Worm (Caenorhabditis elegans) whole organism, young adult: Measurements from ENCODE around the gene C27F2.9.
A peak's percentile ranks its signal among the peaks of the same experiment; 100 is the strongest.

Source experiments
- B0261.1 ChIP-seq: sonication (generic microtip); optimal IDR thresholded peaks from 2 replicates; lab custom pipeline; 2016; ENCODE audit warnings: mild to moderate bottlenecking, missing genetic modification characterization, moderate library complexity, missing compliant biosample characterization
- F10E7.11 ChIP-seq: sonication (generic microtip); optimal IDR thresholded peaks from 2 replicates; lab custom pipeline; 2017; ENCODE audit warnings: mild to moderate bottlenecking, missing genetic modification characterization, moderate library complexity, missing compliant biosample characterization
- F22D6.2 ChIP-seq: sonication (generic microtip); optimal IDR thresholded peaks from 2 replicates; lab custom pipeline; 2016; ENCODE audit warnings: mild to moderate bottlenecking, missing genetic modification characterization, missing compliant biosample characterization
- F23B12.7 ChIP-seq: sonication (generic microtip); optimal IDR thresholded peaks from 2 replicates; lab custom pipeline; 2017; ENCODE audit warnings: missing genetic modification characterization, mild to moderate bottlenecking, missing compliant biosample characterization, antibody characterized with exemption, moderate library complexity; ENCODE audit not compliant: insufficient read depth
- F39B2.1 ChIP-seq: fragments of 200-800 bp; sonication (Bioruptor generic); IDR thresholded peaks from 2 replicates; pipeline ENCODE4 v1.3.6; 2022; ENCODE audit warnings: missing genetic modification reagents, missing genetic modification characterization, missing compliant biosample characterization
- F57C9.4 ChIP-seq: sonication (generic microtip); optimal IDR thresholded peaks from 2 replicates; lab custom pipeline; 2017; ENCODE audit warnings: mild to moderate bottlenecking, missing genetic modification characterization, missing compliant biosample characterization
- T07F8.4 ChIP-seq: sonication (generic microtip); optimal IDR thresholded peaks from 2 replicates; lab custom pipeline; 2016; ENCODE audit warnings: mild to moderate bottlenecking, missing genetic modification characterization, moderate library complexity, missing compliant biosample characterization
- Y67H2A.10 ChIP-seq: fragments of 200-800 bp; sonication (Bioruptor generic); conservative IDR thresholded peaks from 2 replicates; pipeline ENCODE4 v1.3.6; 2022; ENCODE audit warnings: missing genetic modification reagents, missing genetic modification characterization, missing compliant biosample characterization
- Y79H2A.3 ChIP-seq: fragments of 200-800 bp; sonication (Bioruptor generic); conservative IDR thresholded peaks from 2 replicates; pipeline ENCODE4 v1.3.6; 2022; ENCODE audit warnings: missing genetic modification reagents, missing genetic modification characterization, missing compliant biosample characterization
- akir-1 ChIP-seq: fragments of 200-800 bp; sonication (Bioruptor generic); optimal IDR thresholded peaks from 2 replicates; lab custom pipeline; 2018; ENCODE audit warnings: mild to moderate bottlenecking, missing genetic modification characterization, moderate library complexity, missing compliant biosample characterization
- ama-1 ChIP-seq, 3 experiments: fragments of 150-350 bp in 1 of 3; sonication (generic microtip) in 2 of 3; optimal IDR thresholded peaks; 2 replicates each; lab custom pipeline; 2014 to 2018; ENCODE audit warnings: missing biosample characterization in 2 of 3, missing genetic modification characterization in 2 of 3, missing genetic modification reagents in 2 of 3
- aptf-3 ChIP-seq: fragments of 200-800 bp; sonication (Bioruptor generic); IDR thresholded peaks from 2 replicates; pipeline ENCODE4 v1.3.6; 2022; ENCODE audit warnings: missing genetic modification characterization, missing compliant biosample characterization
- attf-3 ChIP-seq: fragments of 200-800 bp; sonication (Bioruptor generic); conservative IDR thresholded peaks from 2 replicates; pipeline ENCODE4 v1.3.6; 2022; ENCODE audit warnings: missing genetic modification reagents, missing genetic modification characterization, missing compliant biosample characterization
- ceh-58 ChIP-seq: fragments of 200-800 bp; sonication (Bioruptor generic); IDR thresholded peaks from 2 replicates; pipeline ENCODE4 v1.3.6; 2022; ENCODE audit warnings: missing genetic modification characterization, missing compliant biosample characterization
- dpl-1 ChIP-seq: fragments of 150-350 bp; optimal IDR thresholded peaks from 2 replicates; lab custom pipeline; 2014; ENCODE audit warnings: missing biosample characterization, missing genetic modification reagents, missing genetic modification characterization
- efl-1 ChIP-seq: fragments of 150-350 bp; optimal IDR thresholded peaks from 2 replicates; lab custom pipeline; 2014; ENCODE audit warnings: missing biosample characterization, missing genetic modification reagents, missing genetic modification characterization
- egrh-3 ChIP-seq: fragments of 200-800 bp; sonication (Bioruptor generic); IDR thresholded peaks from 2 replicates; pipeline ENCODE4 v1.3.6; 2022; ENCODE audit warnings: missing genetic modification reagents, missing genetic modification characterization, missing compliant biosample characterization
- ekl-4 ChIP-seq: fragments of 200-800 bp; sonication (Bioruptor generic); IDR thresholded peaks from 2 replicates; pipeline ENCODE4 v1.3.6; 2022; ENCODE audit warnings: missing genetic modification reagents, missing genetic modification characterization, missing compliant biosample characterization
- fkh-3 ChIP-seq: sonication (generic microtip); optimal IDR thresholded peaks from 2 replicates; lab custom pipeline; 2016; ENCODE audit warnings: mild to moderate bottlenecking, missing genetic modification characterization, missing compliant biosample characterization
- him-1 ChIP-seq: sonication (generic microtip); optimal IDR thresholded peaks from 2 replicates; lab custom pipeline; 2016; ENCODE audit warnings: missing genotype, missing genetic modification reagents, missing genetic modification characterization, missing compliant biosample characterization
- hmg-1.2 ChIP-seq: fragments of 200-800 bp; sonication (Bioruptor generic); IDR thresholded peaks from 2 replicates; pipeline ENCODE4 v1.3.6; 2022; ENCODE audit warnings: missing genetic modification reagents, missing genetic modification characterization, missing compliant biosample characterization
- hmg-20 ChIP-seq: fragments of 200-800 bp; sonication (Bioruptor generic); IDR thresholded peaks from 2 replicates; pipeline ENCODE4 v1.3.6; 2022; ENCODE audit warnings: missing genetic modification reagents, missing genetic modification characterization, missing compliant biosample characterization
- let-607 ChIP-seq, 2 experiments: fragments of 200-800 bp in 1 of 2; sonication (Bioruptor generic) in 1 of 2; sonication (generic microtip) in 1 of 2; optimal IDR thresholded peaks; 2 replicates each; lab custom pipeline; 2016 to 2018; ENCODE audit warnings: mild to moderate bottlenecking in 2 of 2, missing compliant biosample characterization in 2 of 2, missing genetic modification characterization in 2 of 2, moderate library complexity in 2 of 2, missing genotype in 1 of 2
- lin-26 ChIP-seq: fragments of 200-800 bp; sonication (Bioruptor generic); IDR thresholded peaks from 2 replicates; pipeline ENCODE4 v1.3.6; 2022; ENCODE audit warnings: missing genetic modification reagents, missing genetic modification characterization, missing compliant biosample characterization
- lin-40 ChIP-seq: sonication (generic microtip); optimal IDR thresholded peaks from 2 replicates; lab custom pipeline; 2016; ENCODE audit warnings: missing genetic modification characterization, mild to moderate bottlenecking, missing compliant biosample characterization, missing genotype, missing genetic modification reagents
- lsl-1 ChIP-seq: fragments of 200-800 bp; sonication (Bioruptor generic); optimal IDR thresholded peaks from 2 replicates; lab custom pipeline; 2018; ENCODE audit warnings: mild to moderate bottlenecking, missing genetic modification characterization, moderate library complexity, missing compliant biosample characterization
- lsy-27 ChIP-seq: sonication (generic microtip); optimal IDR thresholded peaks from 2 replicates; lab custom pipeline; 2017; ENCODE audit warnings: missing genetic modification characterization, mild to moderate bottlenecking, missing compliant biosample characterization, antibody characterized with exemption, missing genotype, borderline replicate concordance; ENCODE audit not compliant: insufficient read depth
- madf-10 ChIP-seq: sonication (generic microtip); optimal IDR thresholded peaks from 2 replicates; lab custom pipeline; 2016; ENCODE audit warnings: mild to moderate bottlenecking, missing genetic modification characterization, missing compliant biosample characterization
- madf-3 ChIP-seq: fragments of 200-800 bp; sonication (Bioruptor generic); IDR thresholded peaks from 2 replicates; pipeline ENCODE4 v1.3.6; 2022; ENCODE audit warnings: missing genetic modification reagents, missing genetic modification characterization, missing compliant biosample characterization
- mxl-1 ChIP-seq: sonication (generic microtip); optimal IDR thresholded peaks from 2 replicates; lab custom pipeline; 2016; ENCODE audit warnings: missing genetic modification characterization, missing compliant biosample characterization
- nhr-120 ChIP-seq: fragments of 200-800 bp; sonication (Bioruptor generic); IDR thresholded peaks from 2 replicates; pipeline ENCODE4 v1.3.6; 2022; ENCODE audit warnings: missing genetic modification characterization, missing compliant biosample characterization
- nhr-90 ChIP-seq: sonication (generic microtip); optimal IDR thresholded peaks from 2 replicates; lab custom pipeline; 2016; ENCODE audit warnings: missing genotype, mild to moderate bottlenecking, missing genetic modification characterization, missing compliant biosample characterization
- pbrm-1 ChIP-seq: fragments of 200-800 bp; sonication (Bioruptor generic); IDR thresholded peaks from 2 replicates; pipeline ENCODE4 v1.3.6; 2022; ENCODE audit warnings: missing genetic modification reagents, missing genetic modification characterization, missing compliant biosample characterization
- snpc-3.4 ChIP-seq: sonication (generic microtip); optimal IDR thresholded peaks from 2 replicates; lab custom pipeline; 2017; ENCODE audit warnings: missing genetic modification characterization, mild to moderate bottlenecking, missing compliant biosample characterization, antibody characterized with exemption, moderate library complexity, missing genotype, missing genetic modification reagents
- tbx-9 ChIP-seq: sonication (generic microtip); optimal IDR thresholded peaks from 2 replicates; lab custom pipeline; 2016; ENCODE audit warnings: borderline replicate concordance, missing genetic modification characterization, inconsistent platforms, missing compliant biosample characterization
- unc-130 ChIP-seq: sonication (generic microtip); optimal IDR thresholded peaks from 2 replicates; lab custom pipeline; 2016; ENCODE audit warnings: missing genetic modification reagents, missing genetic modification characterization, missing compliant biosample characterization
- xnd-1 ChIP-seq: sonication (generic microtip); optimal IDR thresholded peaks from 2 replicates; lab custom pipeline; 2016; ENCODE audit warnings: missing genotype, missing genetic modification reagents, missing genetic modification characterization, missing compliant biosample characterization
- ztf-22 ChIP-seq: fragments of 200-800 bp; sonication (Bioruptor generic); optimal IDR thresholded peaks from 2 replicates; lab custom pipeline; 2018; ENCODE audit warnings: mild to moderate bottlenecking, missing genetic modification characterization, moderate library complexity, missing compliant biosample characterization

Gene C27F2.9

ce11 chrIII:4930154-4930679 is 32.6 kb downstream of the C27F2.9 start, which contains the start of gene set-2 (continued):
- peak; percentile 75 for TF ChIP-seq lsl-1
- peak; percentile 28 for TF ChIP-seq lin-40 (tag; lab: Kevin White, UChicago)
- no peak for TF ChIP-seq ceh-58 (GFP tag; lab: Robert Waterston, UW)
- peak; percentile 92 for TF ChIP-seq dpl-1
- no peak for TF ChIP-seq F23B12.7
- peak in 1 of 2 experiments; percentile 32 for TF ChIP-seq let-607 (tag; optimal IDR thresholded peaks at IDR 0.05; lab: Kevin White, UChicago)
- TF ChIP-seq unc-130, result peak; percentile 95
- peak; percentile 48 for TF ChIP-seq hmg-1.2 (GFP tag; lab: Robert Waterston, UW)
- no peak for TF ChIP-seq Y79H2A.3 (GFP tag; lab: Robert Waterston, UW)
- peak; percentile 81; the same call in 1 of the 2 replicates for TF ChIP-seq F39B2.1
- no peak for TF ChIP-seq akir-1 (GFP tag; lab: Kevin White, UChicago)
- TF ChIP-seq lin-26 (GFP tag; lab: Robert Waterston, UW), result 0 out of 2 replicates have a peak, but pooled peaks have one; percentile 39
- TF ChIP-seq fkh-3 (tag; lab: Kevin White, UChicago), result no peak
- TF ChIP-seq mxl-1 (tag; lab: Kevin White, UChicago), result no peak
- TF ChIP-seq attf-3 (GFP tag; lab: Robert Waterston, UW), result peak; percentile 66
- TF ChIP-seq ekl-4 (GFP tag; lab: Robert Waterston, UW), result peak; percentile 65; the same call in 1 of the 2 replicates
- TF ChIP-seq xnd-1, result peak; percentile 58
- peak; percentile 38 for TF ChIP-seq F10E7.11 (tag; lab: Kevin White, UChicago)
- no peak for TF ChIP-seq nhr-90 (tag; lab: Kevin White, UChicago)
- peak; percentile 43 for TF ChIP-seq F22D6.2
- peak; percentile 78 for TF ChIP-seq snpc-3.4 (tag; lab: Kevin White, UChicago)
- no peak for TF ChIP-seq nhr-120
- no peak for TF ChIP-seq ztf-22 (GFP tag; lab: Kevin White, UChicago)
- no peak for TF ChIP-seq T07F8.4 (tag; lab: Kevin White, UChicago)
- peak; percentile 43; the same call in 1 of the 2 replicates for TF ChIP-seq egrh-3 (GFP tag; lab: Robert Waterston, UW)
- TF ChIP-seq aptf-3 (GFP tag; lab: Robert Waterston, UW), result no peak
- no peak for TF ChIP-seq B0261.1 (tag; lab: Kevin White, UChicago)
- TF ChIP-seq F57C9.4 (tag; lab: Kevin White, UChicago), result no peak
- TF ChIP-seq, all 124 proteins: peak for 68

ce11 chrIII:4924134-4924533 is 38.7 kb downstream of the C27F2.9 start:
- TF ChIP-seq pbrm-1 (no peak), madf-10 (tag; lab: Kevin White, UChicago) (no peak), F22D6.2 (no peak), lsy-27 (tag; lab: Kevin White, UChicago) (no peak), madf-3 (GFP tag; lab: Robert Waterston, UW) (no peak), tbx-9 (tag; lab: Kevin White, UChicago) (no peak), hmg-20 (GFP tag; lab: Robert Waterston, UW) (no peak), him-1 (tag; lab: Kevin White, UChicago) (no peak), efl-1 (GFP tag; lab: Kevin White, UChicago) (no peak), ama-1 (optimal IDR thresholded peaks at IDR 0.05; lab: Kevin White, UChicago) (no peak), ama-1 (GFP tag; optimal IDR thresholded peaks at IDR 0.05; lab: Kevin White, UChicago) (no peak), Y67H2A.10 (GFP tag; lab: Robert Waterston, UW) (no peak), lin-40 (tag; lab: Kevin White, UChicago) (no peak)
